Worm (Caenorhabditis elegans): ENCODE results near the gene Y59H11AR.4.

Gene Y59H11AR.4

ce11 chrIV:8620102-8620733, 19.7 kb upstream of the Y59H11AR.4 start, which contains the start of gene lin-49 (continued):
- TF ChIP-seq F57C9.4 (tag; optimal IDR thresholded peaks at IDR 0.05), result no peak
- TF ChIP-seq C06A6.2 (GFP tag; conservative IDR thresholded peaks at IDR 0.05), result 0 out of 2 replicates have a peak, but pooled peaks have one; percentile 11
- TF ChIP-seq ceh-27 (GFP tag; optimal IDR thresholded peaks at IDR 0.05), result peak; percentile 66
- TF ChIP-seq die-1 (tag; optimal IDR thresholded peaks at IDR 0.05), result no peak
- no peak for TF ChIP-seq ekl-4 (GFP tag; IDR thresholded peaks at IDR 0.05)
- no peak for TF ChIP-seq mes-4 (tag; optimal IDR thresholded peaks at IDR 0.05)
- TF ChIP-seq Y95B8A.8 (GFP tag; IDR thresholded peaks at IDR 0.05), result no peak
- TF ChIP-seq nhr-80 (tag; optimal IDR thresholded peaks at IDR 0.05), result peak; percentile 75
- no peak for TF ChIP-seq hmg-20 (GFP tag; IDR thresholded peaks at IDR 0.05)
- no peak for TF ChIP-seq snpc-3.4 (tag; optimal IDR thresholded peaks at IDR 0.05)
- no peak for TF ChIP-seq Y56A3A.18 (GFP tag; IDR thresholded peaks at IDR 0.05)
- peak; percentile 36 for TF ChIP-seq lin-54 (GFP tag; optimal IDR thresholded peaks at IDR 0.05)
- TF ChIP-seq mcd-1 (GFP tag; IDR thresholded peaks at IDR 0.05), result no peak
- no peak for TF ChIP-seq F10E7.11 (tag; optimal IDR thresholded peaks at IDR 0.05)
- no peak for TF ChIP-seq pha-4 (tag; optimal IDR thresholded peaks at IDR 0.05)
- no peak for TF ChIP-seq zfh-2 (GFP tag; conservative IDR thresholded peaks at IDR 0.05)
- no peak for TF ChIP-seq somi-1 (GFP tag; optimal IDR thresholded peaks at IDR 0.05)
- TF ChIP-seq K12H6.12 (tag; optimal IDR thresholded peaks at IDR 0.05), result peak; percentile 56
- no peak for TF ChIP-seq cebp-2 (GFP tag; IDR thresholded peaks at IDR 0.05)
- TF ChIP-seq ceh-79 (tag; optimal IDR thresholded peaks at IDR 0.05), result no peak
- TF ChIP-seq fkh-3 (tag; optimal IDR thresholded peaks at IDR 0.05), result no peak
- TF ChIP-seq lin-40 (tag; optimal IDR thresholded peaks at IDR 0.05), result peak; percentile 62
- TF ChIP-seq hlh-26 (GFP tag; conservative IDR thresholded peaks at IDR 0.05), result no peak
- TF ChIP-seq unc-62 (GFP tag; optimal IDR thresholded peaks at IDR 0.05), result no peak
- TF ChIP-seq madf-3 (GFP tag; IDR thresholded peaks at IDR 0.05), result no peak
- TF ChIP-seq B0019.2 (GFP tag; conservative IDR thresholded peaks at IDR 0.05), result no peak
- no peak for TF ChIP-seq hlh-12 (tag; optimal IDR thresholded peaks at IDR 0.05)
- no peak for TF ChIP-seq egrh-3 (GFP tag; IDR thresholded peaks at IDR 0.05)
- no peak for TF ChIP-seq Y67H2A.10 (GFP tag; conservative IDR thresholded peaks at IDR 0.05)
- TF ChIP-seq let-607 (tag; optimal IDR thresholded peaks at IDR 0.05), result peak in 1 of 2 experiments; percentile 14
- TF ChIP-seq hsf-1 (GFP tag; IDR thresholded peaks at IDR 0.05), result no peak

- TF ChIP-seq hmg-1.2 (GFP tag; IDR thresholded peaks at IDR 0.05), result peak; percentile 96
- no peak for TF ChIP-seq rcor-1 (GFP tag; IDR thresholded peaks at IDR 0.05)
- TF ChIP-seq snpc-3.4 (tag; optimal IDR thresholded peaks at IDR 0.05), result peak; percentile 10
Measured at ce11 chrIV:8618698-8619097, 18.1 kb upstream of the Y59H11AR.4 start, which contains the start of gene F42A9.8. F42A9.8 (minus strand) TSS chrIV:8618785.

DNA sequence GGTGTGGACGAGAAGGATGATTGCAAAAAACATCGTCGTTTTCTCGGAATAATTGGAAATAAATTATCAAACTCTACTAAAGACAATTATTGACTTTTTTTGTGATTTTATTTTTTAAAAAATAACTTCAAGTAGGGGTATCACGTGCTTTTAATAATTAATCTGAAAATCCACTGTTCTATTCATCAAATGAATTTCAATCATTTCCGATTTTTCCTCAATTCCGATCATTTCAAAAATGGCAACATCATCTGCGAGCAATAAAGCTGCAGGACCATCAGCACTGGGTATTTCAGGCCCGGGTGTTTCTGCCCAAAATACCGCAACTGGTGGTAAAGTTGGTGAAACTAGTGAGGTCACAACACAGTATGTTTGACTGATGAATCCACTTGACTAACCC, 16.5 kb upstream of the Y59H11AR.4 start, which contains the start of the genes F42A9.7 and F42A9.3:
F42A9.7 (minus strand) TSS at position 101 of the 400 bp plus-strand sequence.
F42A9.3 (plus strand) TSS at position 214 of the 400 bp plus-strand sequence.
- TF ChIP-seq repo-1 (tag; optimal IDR thresholded peaks at IDR 0.05) (no peak), dpff-1 (tag; optimal IDR thresholded peaks at IDR 0.05) (no peak), ztf-28 (GFP tag; IDR thresholded peaks at IDR 0.05) (no peak), tlf-1 (GFP tag; optimal IDR thresholded peaks at IDR 0.05) (no peak), B0261.1 (tag; optimal IDR thresholded peaks at IDR 0.05) (no peak), Y53G8AR.9 (GFP tag; conservative IDR thresholded peaks at IDR 0.05) (no peak), Y95B8A.8 (GFP tag; IDR thresholded peaks at IDR 0.05) (no peak), nhr-90 (tag; optimal IDR thresholded peaks at IDR 0.05) (no peak), ekl-4 (GFP tag; IDR thresholded peaks at IDR 0.05) (no peak), lsy-27 (tag; optimal IDR thresholded peaks at IDR 0.05; ENCODE audit: borderline replicate concordance, insufficient read depth) (no peak), F49E8.2 (tag; optimal IDR thresholded peaks at IDR 0.05; ENCODE audit: insufficient read depth) (no peak)

Measured in whole organism, young adult.